Fruit fly (Drosophila melanogaster) Kc167 (cell line): Measurements from ENCODE around the gene Hcs.

ENCODE experiments used
- Sin3A ChIP-seq: fragments of >200 bp; optimal IDR thresholded peaks from 2 replicates; lab custom pipeline; 2018; ENCODE audit warnings: missing external identifiers
- h ChIP-seq: fragments of >200 bp; optimal IDR thresholded peaks from 3 replicates; lab custom pipeline; 2018; ENCODE audit warnings: missing external identifiers
- insv ChIP-seq: fragments of >200 bp; optimal IDR thresholded peaks from 3 replicates; lab custom pipeline; 2018; ENCODE audit warnings: missing external identifiers
- psq ChIP-seq: fragments of >200 bp; optimal IDR thresholded peaks from 2 replicates; lab custom pipeline; 2017; ENCODE audit warnings: missing external identifiers
- ttk ChIP-seq: sonication (Bioruptor generic); optimal IDR thresholded peaks from 2 replicates; lab custom pipeline; 2017; ENCODE audit warnings: missing external identifiers

DNA sequence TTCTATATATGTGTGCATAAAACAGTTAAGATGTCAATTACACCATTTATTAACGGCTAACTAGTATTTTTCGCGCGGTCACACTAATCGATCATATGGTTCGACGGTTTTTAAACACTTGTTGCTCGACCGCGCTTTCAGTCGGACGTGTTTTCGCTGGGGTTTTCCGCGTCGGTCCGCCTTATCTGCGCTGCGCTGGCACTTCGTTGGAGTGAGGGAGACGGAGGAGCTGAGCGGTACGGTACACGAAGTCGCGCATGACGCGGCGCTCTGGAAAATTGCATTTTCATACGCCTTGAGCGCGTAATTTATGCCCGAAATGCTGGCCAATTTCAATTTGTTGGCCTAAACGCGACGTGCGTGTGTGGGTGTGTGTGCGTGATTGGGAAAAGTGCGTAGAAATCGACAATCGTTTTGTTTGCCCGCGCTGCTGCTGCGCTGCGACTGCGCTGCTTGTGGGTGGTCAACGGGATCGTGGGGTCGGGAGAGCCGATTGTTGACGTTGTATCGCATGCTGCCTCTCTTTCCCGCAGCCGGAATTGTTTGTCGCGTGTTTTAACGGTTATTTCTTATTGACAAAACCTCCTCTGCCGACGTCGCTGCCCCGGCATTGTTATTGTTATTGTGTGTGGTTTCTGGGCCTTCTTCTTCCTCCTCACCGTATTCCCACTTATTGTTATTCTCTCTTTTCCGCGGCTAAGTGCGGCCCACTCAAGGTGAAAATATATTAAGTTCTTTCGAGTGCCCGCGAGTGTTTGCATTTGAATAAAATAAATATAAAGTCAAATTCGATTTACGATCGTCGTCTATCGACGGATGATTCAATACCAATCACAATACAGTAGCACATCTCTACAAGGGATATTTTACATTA lies 42.5 kb downstream of the Hcs start, which contains the start of gene Itpr:
- TF ChIP-seq h (lab: Kevin White, UChicago), result no peak
- TF ChIP-seq insv (lab: Kevin White, UChicago), result no peak
- no peak for TF ChIP-seq psq (lab: Kevin White, UChicago)
- TF ChIP-seq Sin3A (lab: Kevin White, UChicago), result no peak
- no peak for TF ChIP-seq ttk (lab: Kevin White, UChicago)
